Worm (Caenorhabditis elegans) whole organism, young adult: Measurements from ENCODE around the gene F58B4.5.

Source experiments
- B0261.1 ChIP-seq: sonication (generic microtip); optimal IDR thresholded peaks from 2 replicates; lab custom pipeline; 2016; ENCODE audit warnings: mild to moderate bottlenecking, missing genetic modification characterization, moderate library complexity, missing compliant biosample characterization
- B0336.3 ChIP-seq: fragments of 200-800 bp; sonication (Bioruptor generic); IDR thresholded peaks from 2 replicates; pipeline ENCODE4 v1.3.6; 2022; ENCODE audit warnings: missing genetic modification characterization, missing compliant biosample characterization
- C06A6.2 ChIP-seq: fragments of 200-800 bp; sonication (Bioruptor generic); conservative IDR thresholded peaks from 2 replicates; pipeline ENCODE4 v1.3.6; 2022; ENCODE audit warnings: missing genetic modification characterization, missing compliant biosample characterization
- F23B12.7 ChIP-seq: sonication (generic microtip); optimal IDR thresholded peaks from 2 replicates; lab custom pipeline; 2017; ENCODE audit warnings: missing genetic modification characterization, mild to moderate bottlenecking, missing compliant biosample characterization, antibody characterized with exemption, moderate library complexity; ENCODE audit not compliant: insufficient read depth
- F39B2.1 ChIP-seq: fragments of 200-800 bp; sonication (Bioruptor generic); IDR thresholded peaks from 2 replicates; pipeline ENCODE4 v1.3.6; 2022; ENCODE audit warnings: missing genetic modification reagents, missing genetic modification characterization, missing compliant biosample characterization
- F57A8.1 ChIP-seq: fragments of 200-800 bp; sonication (Bioruptor generic); optimal IDR thresholded peaks from 2 replicates; lab custom pipeline; 2018; ENCODE audit warnings: mild to moderate bottlenecking, missing genetic modification characterization, moderate library complexity, missing compliant biosample characterization
- K11D2.4 ChIP-seq: fragments of 200-800 bp; sonication (Bioruptor generic); IDR thresholded peaks from 2 replicates; pipeline ENCODE4 v1.3.6; 2022; ENCODE audit warnings: missing genetic modification reagents, missing genetic modification characterization, missing compliant biosample characterization
- T26A5.8 ChIP-seq: sonication (generic microtip); optimal IDR thresholded peaks from 2 replicates; lab custom pipeline; 2016; ENCODE audit warnings: missing genetic modification characterization, missing compliant biosample characterization
- Y67H2A.10 ChIP-seq: fragments of 200-800 bp; sonication (Bioruptor generic); conservative IDR thresholded peaks from 2 replicates; pipeline ENCODE4 v1.3.6; 2022; ENCODE audit warnings: missing genetic modification reagents, missing genetic modification characterization, missing compliant biosample characterization
- Y79H2A.3 ChIP-seq: fragments of 200-800 bp; sonication (Bioruptor generic); conservative IDR thresholded peaks from 2 replicates; pipeline ENCODE4 v1.3.6; 2022; ENCODE audit warnings: missing genetic modification reagents, missing genetic modification characterization, missing compliant biosample characterization
- aptf-2 ChIP-seq: fragments of 200-800 bp; sonication (Bioruptor generic); conservative IDR thresholded peaks from 2 replicates; pipeline ENCODE4 v1.3.6; 2022; ENCODE audit warnings: missing genetic modification reagents, missing genetic modification characterization, missing compliant biosample characterization
- aptf-3 ChIP-seq: fragments of 200-800 bp; sonication (Bioruptor generic); IDR thresholded peaks from 2 replicates; pipeline ENCODE4 v1.3.6; 2022; ENCODE audit warnings: missing genetic modification characterization, missing compliant biosample characterization
- atf-7 ChIP-seq: sonication (generic microtip); optimal IDR thresholded peaks from 2 replicates; lab custom pipeline; 2017; ENCODE audit warnings: mild to moderate bottlenecking, missing genetic modification characterization, missing compliant biosample characterization
- ccch-3 ChIP-seq: fragments of 200-800 bp; sonication (Bioruptor generic); optimal IDR thresholded peaks from 2 replicates; lab custom pipeline; 2018; ENCODE audit warnings: mild to moderate bottlenecking, missing genetic modification characterization, missing compliant biosample characterization
- cebp-2 ChIP-seq: fragments of 200-800 bp; sonication (Bioruptor generic); IDR thresholded peaks from 2 replicates; pipeline ENCODE4 v1.3.6; 2022; ENCODE audit warnings: missing genetic modification characterization, missing compliant biosample characterization
- ceh-100 ChIP-seq: fragments of 200-800 bp; sonication (Bioruptor generic); IDR thresholded peaks from 2 replicates; pipeline ENCODE4 v1.3.6; 2022; ENCODE audit warnings: missing genetic modification reagents, missing genetic modification characterization, missing compliant biosample characterization
- ceh-40 ChIP-seq: fragments of 200-800 bp; sonication (Bioruptor generic); IDR thresholded peaks from 2 replicates; pipeline ENCODE4 v1.3.6; 2022; ENCODE audit warnings: missing genetic modification characterization, missing compliant biosample characterization
- ceh-58 ChIP-seq: fragments of 200-800 bp; sonication (Bioruptor generic); IDR thresholded peaks from 2 replicates; pipeline ENCODE4 v1.3.6; 2022; ENCODE audit warnings: missing genetic modification characterization, missing compliant biosample characterization
- die-1 ChIP-seq: sonication (generic microtip); optimal IDR thresholded peaks from 2 replicates; lab custom pipeline; 2016; ENCODE audit warnings: missing genotype, mild to moderate bottlenecking, missing genetic modification characterization, missing compliant biosample characterization
- dpff-1 ChIP-seq: sonication (generic microtip); optimal IDR thresholded peaks from 2 replicates; lab custom pipeline; 2017; ENCODE audit warnings: mild to moderate bottlenecking, missing genetic modification characterization, missing compliant biosample characterization
- egrh-3 ChIP-seq: fragments of 200-800 bp; sonication (Bioruptor generic); IDR thresholded peaks from 2 replicates; pipeline ENCODE4 v1.3.6; 2022; ENCODE audit warnings: missing genetic modification reagents, missing genetic modification characterization, missing compliant biosample characterization
- ekl-4 ChIP-seq: fragments of 200-800 bp; sonication (Bioruptor generic); IDR thresholded peaks from 2 replicates; pipeline ENCODE4 v1.3.6; 2022; ENCODE audit warnings: missing genetic modification reagents, missing genetic modification characterization, missing compliant biosample characterization
- gei-17 ChIP-seq: fragments of 200-800 bp; sonication (Bioruptor generic); optimal IDR thresholded peaks from 2 replicates; lab custom pipeline; 2018; ENCODE audit warnings: mild to moderate bottlenecking, missing genetic modification characterization, missing compliant biosample characterization
- hlh-12 ChIP-seq: sonication (generic microtip); optimal IDR thresholded peaks from 2 replicates; lab custom pipeline; 2016; ENCODE audit warnings: missing genetic modification characterization, missing compliant biosample characterization
- hmg-1.2 ChIP-seq: fragments of 200-800 bp; sonication (Bioruptor generic); IDR thresholded peaks from 2 replicates; pipeline ENCODE4 v1.3.6; 2022; ENCODE audit warnings: missing genetic modification reagents, missing genetic modification characterization, missing compliant biosample characterization
- let-607 ChIP-seq, 2 experiments: fragments of 200-800 bp in 1 of 2; sonication (Bioruptor generic) in 1 of 2; sonication (generic microtip) in 1 of 2; optimal IDR thresholded peaks; 2 replicates each; lab custom pipeline; 2016 to 2018; ENCODE audit warnings: mild to moderate bottlenecking in 2 of 2, missing compliant biosample characterization in 2 of 2, missing genetic modification characterization in 2 of 2, moderate library complexity in 2 of 2, missing genotype in 1 of 2
- lin-40 ChIP-seq: sonication (generic microtip); optimal IDR thresholded peaks from 2 replicates; lab custom pipeline; 2016; ENCODE audit warnings: missing genetic modification characterization, mild to moderate bottlenecking, missing compliant biosample characterization, missing genotype, missing genetic modification reagents
- lin-54 ChIP-seq: fragments of 200-800 bp; sonication (Bioruptor generic); optimal IDR thresholded peaks from 2 replicates; lab custom pipeline; 2018; ENCODE audit warnings: mild to moderate bottlenecking, missing genetic modification characterization, missing compliant biosample characterization
- lir-1 ChIP-seq: fragments of 200-800 bp; sonication (Bioruptor generic); conservative IDR thresholded peaks from 2 replicates; pipeline ENCODE4 v1.3.6; 2022; ENCODE audit warnings: missing genetic modification reagents, missing genetic modification characterization, missing compliant biosample characterization
- lsy-27 ChIP-seq: sonication (generic microtip); optimal IDR thresholded peaks from 2 replicates; lab custom pipeline; 2017; ENCODE audit warnings: missing genetic modification characterization, mild to moderate bottlenecking, missing compliant biosample characterization, antibody characterized with exemption, missing genotype, borderline replicate concordance; ENCODE audit not compliant: insufficient read depth
- madf-10 ChIP-seq: sonication (generic microtip); optimal IDR thresholded peaks from 2 replicates; lab custom pipeline; 2016; ENCODE audit warnings: mild to moderate bottlenecking, missing genetic modification characterization, missing compliant biosample characterization
- madf-6 ChIP-seq: fragments of 200-800 bp; sonication (Bioruptor generic); IDR thresholded peaks from 2 replicates; pipeline ENCODE4 v1.3.6; 2022; ENCODE audit warnings: missing genetic modification reagents, missing genetic modification characterization, missing compliant biosample characterization
- mes-4 ChIP-seq: sonication (generic microtip); optimal IDR thresholded peaks from 2 replicates; lab custom pipeline; 2016; ENCODE audit warnings: missing genotype, missing genetic modification characterization, missing compliant biosample characterization
- mxl-1 ChIP-seq: sonication (generic microtip); optimal IDR thresholded peaks from 2 replicates; lab custom pipeline; 2016; ENCODE audit warnings: missing genetic modification characterization, missing compliant biosample characterization
- nhr-179 ChIP-seq: sonication (generic microtip); optimal IDR thresholded peaks from 2 replicates; lab custom pipeline; 2016; ENCODE audit warnings: mild to moderate bottlenecking, missing genetic modification characterization, missing compliant biosample characterization
- rcor-1 ChIP-seq: fragments of 200-800 bp; sonication (Bioruptor generic); IDR thresholded peaks from 2 replicates; pipeline ENCODE4 v1.3.6; 2022; ENCODE audit warnings: missing genetic modification reagents, missing genetic modification characterization, missing compliant biosample characterization
- rec-8 ChIP-seq, 2 experiments: sonication (generic microtip); optimal IDR thresholded peaks; 2 replicates each; lab custom pipeline; 2016; ENCODE audit warnings: mild to moderate bottlenecking in 2 of 2, missing genetic modification characterization in 2 of 2, missing genetic modification reagents in 2 of 2, missing genotype in 2 of 2, missing biosample characterization in 1 of 2, missing compliant biosample characterization in 1 of 2, moderate library complexity in 1 of 2
- sea-2 ChIP-seq: fragments of 200-800 bp; sonication (Bioruptor generic); IDR thresholded peaks from 2 replicates; pipeline ENCODE4 v1.3.6; 2022; ENCODE audit warnings: missing genetic modification characterization, missing compliant biosample characterization
- snpc-1.1 ChIP-seq: sonication (generic microtip); optimal IDR thresholded peaks from 2 replicates; lab custom pipeline; 2017; ENCODE audit warnings: missing genetic modification characterization, mild to moderate bottlenecking, missing compliant biosample characterization, antibody characterized with exemption, moderate library complexity, missing genotype, missing genetic modification reagents; ENCODE audit not compliant: insufficient read depth
- snpc-1.3 ChIP-seq: sonication (generic microtip); optimal IDR thresholded peaks from 2 replicates; lab custom pipeline; 2017; ENCODE audit warnings: missing genetic modification characterization, mild to moderate bottlenecking, missing compliant biosample characterization, antibody characterized with exemption, moderate library complexity, missing genotype, missing genetic modification reagents; ENCODE audit not compliant: insufficient read depth
- snpc-3.4 ChIP-seq: sonication (generic microtip); optimal IDR thresholded peaks from 2 replicates; lab custom pipeline; 2017; ENCODE audit warnings: missing genetic modification characterization, mild to moderate bottlenecking, missing compliant biosample characterization, antibody characterized with exemption, moderate library complexity, missing genotype, missing genetic modification reagents
- snpc-4 ChIP-seq, 5 experiments: fragments of 150-350 bp in 1 of 5; sonication (generic microtip) in 4 of 5; optimal IDR thresholded peaks; 2 replicates each; lab custom pipeline; 2014 to 2018; ENCODE audit warnings: missing genetic modification characterization in 5 of 5, missing biosample characterization in 3 of 5, antibody characterized with exemption in 2 of 5, mild to moderate bottlenecking in 2 of 5, missing compliant biosample characterization in 2 of 5, missing genotype in 2 of 5, moderate library complexity in 2 of 5, missing genetic modification reagents in 1 of 5
- somi-1 ChIP-seq: fragments of 200-800 bp; sonication (Bioruptor generic); optimal IDR thresholded peaks from 2 replicates; lab custom pipeline; 2018; ENCODE audit warnings: mild to moderate bottlenecking, missing genetic modification characterization, missing compliant biosample characterization
- tbp1 ChIP-seq: fragments of 200-800 bp; sonication (Bioruptor generic); optimal IDR thresholded peaks from 2 replicates; lab custom pipeline; 2018; ENCODE audit warnings: mild to moderate bottlenecking, missing genetic modification characterization, missing compliant biosample characterization
- xnd-1 ChIP-seq: sonication (generic microtip); optimal IDR thresholded peaks from 2 replicates; lab custom pipeline; 2016; ENCODE audit warnings: missing genotype, missing genetic modification reagents, missing genetic modification characterization, missing compliant biosample characterization
- ztf-25 ChIP-seq: fragments of 200-800 bp; sonication (Bioruptor generic); IDR thresholded peaks from 2 replicates; pipeline ENCODE4 v1.3.6; 2022; ENCODE audit warnings: missing genetic modification reagents, missing genetic modification characterization, missing compliant biosample characterization

Gene F58B4.5

ce11 chrV:10897172-10897571 is 35.3 kb upstream of the F58B4.5 start (continued):
- no peak for TF ChIP-seq lsy-27
- peak; percentile 90 for TF ChIP-seq lir-1 (GFP tag; lab: Robert Waterston, UW)
- TF ChIP-seq hmg-1.2, result peak; percentile 94
- peak; percentile 100 for TF ChIP-seq lin-54 (GFP tag; lab: Kevin White, UChicago)
- TF ChIP-seq aptf-3, result 0 out of 2 replicates have a peak, but pooled peaks have one; percentile 55
- peak; percentile 95 for TF ChIP-seq somi-1
- TF ChIP-seq ceh-58 (GFP tag; lab: Robert Waterston, UW), result 0 out of 2 replicates have a peak, but pooled peaks have one; percentile 33
- TF ChIP-seq egrh-3 (GFP tag; lab: Robert Waterston, UW), result peak; percentile 73
- peak; percentile 89 for TF ChIP-seq F23B12.7
- peak; percentile 96 for TF ChIP-seq K11D2.4
- 0 out of 2 replicates have a peak, but pooled peaks have one; percentile 21 for TF ChIP-seq aptf-2
- peak; percentile 81 for TF ChIP-seq snpc-1.1 (tag; lab: Kevin White, UChicago)
- peak; percentile 95 for TF ChIP-seq madf-10
- TF ChIP-seq snpc-4 (GFP tag; optimal IDR thresholded peaks at IDR 0.05; lab: Kevin White, UChicago), result peak; percentile 81
- peak; percentile 90 to 93 (median 91) for TF ChIP-seq snpc-4 (tag; optimal IDR thresholded peaks at IDR 0.05; lab: Kevin White, UChicago)
- TF ChIP-seq die-1 (tag; lab: Kevin White, UChicago), result peak; percentile 40
- TF ChIP-seq F57A8.1 (GFP tag; lab: Kevin White, UChicago), result no peak
- TF ChIP-seq B0336.3 (GFP tag; lab: Robert Waterston, UW), result peak; percentile 97
- TF ChIP-seq ceh-100 (GFP tag; lab: Robert Waterston, UW), result peak; percentile 90
- TF ChIP-seq let-607 (tag; optimal IDR thresholded peaks at IDR 0.05; lab: Kevin White, UChicago), result peak; percentile 100
- TF ChIP-seq atf-7, result peak; percentile 96
- peak; percentile 84 for TF ChIP-seq dpff-1
- TF ChIP-seq mes-4, result peak; percentile 14
- peak; percentile 98 for TF ChIP-seq lin-40
- peak; percentile 87 for TF ChIP-seq ceh-40
- TF ChIP-seq sea-2 (GFP tag; lab: Robert Waterston, UW), result 0 out of 2 replicates have a peak, but pooled peaks have one; percentile 42
- TF ChIP-seq Y67H2A.10 (GFP tag; lab: Robert Waterston, UW), result peak; percentile 91
- TF ChIP-seq tbp1 (GFP tag; lab: Kevin White, UChicago), result peak; percentile 79
- peak; percentile 96 for TF ChIP-seq rcor-1
- TF ChIP-seq F39B2.1, result peak; percentile 94
- peak; percentile 95 for TF ChIP-seq C06A6.2 (GFP tag; lab: Robert Waterston, UW)
- TF ChIP-seq nhr-179 (tag; lab: Kevin White, UChicago), result no peak
- peak; percentile 89; the same call in 1 of the 2 replicates for TF ChIP-seq cebp-2 (GFP tag; lab: Robert Waterston, UW)
- TF ChIP-seq gei-17, result peak; percentile 82
- peak; percentile 78 for TF ChIP-seq xnd-1 (tag; lab: Kevin White, UChicago)
- TF ChIP-seq ccch-3, result peak; percentile 79
- peak; percentile 94 for TF ChIP-seq madf-6 (GFP tag; lab: Robert Waterston, UW)
- no peak for TF ChIP-seq ztf-25 (GFP tag; lab: Robert Waterston, UW)
- peak; percentile 92 for TF ChIP-seq snpc-3.4 (tag; lab: Kevin White, UChicago)
- no peak for TF ChIP-seq mxl-1 (tag; lab: Kevin White, UChicago)
- peak; percentile 38 for TF ChIP-seq T26A5.8 (tag; lab: Kevin White, UChicago)
- TF ChIP-seq Y79H2A.3 (GFP tag; lab: Robert Waterston, UW), result peak; percentile 88; the same call in 1 of the 2 replicates
- TF ChIP-seq ekl-4, result peak; percentile 97
- TF ChIP-seq rec-8 (tag; optimal IDR thresholded peaks at IDR 0.05; lab: Kevin White, UChicago), result peak; percentile 73 to 77
- TF ChIP-seq snpc-1.3 (tag; lab: Kevin White, UChicago), result peak; percentile 80
- TF ChIP-seq B0261.1 (tag; lab: Kevin White, UChicago), result peak; percentile 33
- TF ChIP-seq hlh-12 (tag; lab: Kevin White, UChicago), result no peak
